Fruit fly (Drosophila melanogaster): ENCODE data around the gene CG4950.

Gene CG4950

dm6 chr3L:16303982-16304381 lies 36.0 kb upstream of the CG4950 start, which contains the start of gene CG43249:
Gene CG43249, plus strand, starts transcription at chr3L:16304282.
- TF ChIP-seq CG15710 (tag; optimal IDR thresholded peaks at IDR 0.05) = no peak
- TF ChIP-seq gl (tag; optimal IDR thresholded peaks at IDR 0.05) = no peak
- TF ChIP-seq Ets98B (GFP tag; IDR thresholded peaks at IDR 0.05) = no peak

dm6 chr3L:16303078-16303477 lies 35.1 kb upstream of the CG4950 start, which contains the start of gene CG13044:
Gene CG13044, minus strand, starts transcription at chr3L:16303178.
- TF ChIP-seq CG8159 (tag; optimal IDR thresholded peaks at IDR 0.05) (no peak), CG32121 (GFP tag; IDR thresholded peaks at IDR 0.05) (no peak), gl (tag; optimal IDR thresholded peaks at IDR 0.05) (no peak), fd96Ca (GFP tag; IDR thresholded peaks at IDR 0.05) (no peak), rn (GFP tag; IDR thresholded peaks at IDR 0.05) (no peak), CG9948 (tag; optimal IDR thresholded peaks at IDR 0.05) (no peak), CG17806 (tag; optimal IDR thresholded peaks at IDR 0.05) (no peak), CG10348 (GFP tag; IDR thresholded peaks at IDR 0.05) (no peak), CG13204 (GFP tag; optimal IDR thresholded peaks at IDR 0.05) (no peak), D1 (tag; optimal IDR thresholded peaks at IDR 0.05) (no peak), Ets98B (GFP tag; IDR thresholded peaks at IDR 0.05) (no peak), Snoo (tag; optimal IDR thresholded peaks at IDR 0.05) (no peak), CG8301 (tag; optimal IDR thresholded peaks at IDR 0.05) (no peak)

- TF ChIP-seq CG8301 (tag; optimal IDR thresholded peaks at IDR 0.05) (no peak), D1 (tag; optimal IDR thresholded peaks at IDR 0.05) (no peak), CG14655 (GFP tag; optimal IDR thresholded peaks at IDR 0.05) (no peak), CG10348 (GFP tag; IDR thresholded peaks at IDR 0.05) (no peak), Ets98B (GFP tag; IDR thresholded peaks at IDR 0.05) (no peak), CG32121 (GFP tag; IDR thresholded peaks at IDR 0.05) (no peak), CG13204 (GFP tag; optimal IDR thresholded peaks at IDR 0.05) (no peak), CG34367 (tag; optimal IDR thresholded peaks at IDR 0.05) (no peak), Pif1A (GFP tag; optimal IDR thresholded peaks at IDR 0.05) (no peak), CG12605 (GFP tag; IDR thresholded peaks at IDR 0.05) (no peak), EcR (GFP tag; optimal IDR thresholded peaks at IDR 0.05) (no peak), CG4496 (GFP tag; IDR thresholded peaks at IDR 0.05) (no peak), fd96Ca (GFP tag; IDR thresholded peaks at IDR 0.05) (no peak), CG9948 (tag; optimal IDR thresholded peaks at IDR 0.05) (no peak)
These were observed 33.2 kb upstream of the CG4950 start, which contains the start of gene CG4982 for dm6 chr3L:16301153-16301552. Gene CG4982, plus strand, starts transcription at chr3L:16301453.

- TF ChIP-seq gl (tag; optimal IDR thresholded peaks at IDR 0.05) (no peak), CG9948 (tag; optimal IDR thresholded peaks at IDR 0.05) (no peak), fd96Ca (GFP tag; IDR thresholded peaks at IDR 0.05) (no peak), Snoo (tag; optimal IDR thresholded peaks at IDR 0.05) (no peak), Ets98B (GFP tag; IDR thresholded peaks at IDR 0.05) (no peak), CG15710 (tag; optimal IDR thresholded peaks at IDR 0.05) (no peak), D1 (tag; optimal IDR thresholded peaks at IDR 0.05) (no peak), CG8159 (tag; optimal IDR thresholded peaks at IDR 0.05) (no peak), CG32121 (GFP tag; IDR thresholded peaks at IDR 0.05) (no peak), EcR (GFP tag; optimal IDR thresholded peaks at IDR 0.05) (no peak), Pif1B (GFP tag; optimal IDR thresholded peaks at IDR 0.05) (no peak), CG4496 (GFP tag; IDR thresholded peaks at IDR 0.05) (no peak), rn (GFP tag; IDR thresholded peaks at IDR 0.05) (no peak), Pif1A (GFP tag; optimal IDR thresholded peaks at IDR 0.05) (no peak), CG12605 (GFP tag; IDR thresholded peaks at IDR 0.05) (no peak), CG34367 (tag; optimal IDR thresholded peaks at IDR 0.05) (no peak), CG10348 (GFP tag; IDR thresholded peaks at IDR 0.05) (no peak), CG14655 (GFP tag; optimal IDR thresholded peaks at IDR 0.05) (no peak), CG8301 (tag; optimal IDR thresholded peaks at IDR 0.05) (no peak)
These were observed 27.5 kb upstream of the CG4950 start, which contains the start of gene CG4962 for dm6 chr3L:16295447-16295846. Gene CG4962, minus strand, starts transcription at chr3L:16295547.

dm6 chr3L:16291678-16292077 lies 23.7 kb upstream of the CG4950 start:
- TF ChIP-seq CG9948 (tag; optimal IDR thresholded peaks at IDR 0.05) (no peak), CG14655 (GFP tag; optimal IDR thresholded peaks at IDR 0.05) (no peak), CG10348 (GFP tag; IDR thresholded peaks at IDR 0.05) (no peak), fd96Ca (GFP tag; IDR thresholded peaks at IDR 0.05) (peak; percentile 19; the same call in 1 of the 3 replicates), Ets98B (GFP tag; IDR thresholded peaks at IDR 0.05) (peak; percentile 48), CG4496 (GFP tag; IDR thresholded peaks at IDR 0.05) (peak; percentile 13; the same call in 1 of the 3 replicates), Snoo (tag; optimal IDR thresholded peaks at IDR 0.05) (no peak)

dm6 chr3L:16290850-16291249 lies 22.9 kb upstream of the CG4950 start, which contains the start of gene CG13045:
Gene CG13045, minus strand, starts transcription at chr3L:16290950.
- TF ChIP-seq EcR (GFP tag; optimal IDR thresholded peaks at IDR 0.05) = no peak

dm6 chr3L:16289067-16289466 lies 21.1 kb upstream of the CG4950 start:
- TF ChIP-seq fd96Ca (GFP tag; IDR thresholded peaks at IDR 0.05) = no peak
- TF ChIP-seq EcR (GFP tag; optimal IDR thresholded peaks at IDR 0.05) = no peak
- peak; percentile 5 for TF ChIP-seq CG15710 (tag; optimal IDR thresholded peaks at IDR 0.05)
- no peak for TF ChIP-seq rn (GFP tag; IDR thresholded peaks at IDR 0.05)
- TF ChIP-seq CG10348 (GFP tag; IDR thresholded peaks at IDR 0.05) = no peak
- TF ChIP-seq Snoo (tag; optimal IDR thresholded peaks at IDR 0.05) = no peak
- no peak for TF ChIP-seq CG4496 (GFP tag; IDR thresholded peaks at IDR 0.05)
- TF ChIP-seq CG8301 (tag; optimal IDR thresholded peaks at IDR 0.05) = no peak
- TF ChIP-seq gl (tag; optimal IDR thresholded peaks at IDR 0.05) = no peak
- peak; percentile 32 for TF ChIP-seq CG9948 (tag; optimal IDR thresholded peaks at IDR 0.05)
- no peak for TF ChIP-seq Ets98B (GFP tag; IDR thresholded peaks at IDR 0.05)
- no peak for TF ChIP-seq D1 (tag; optimal IDR thresholded peaks at IDR 0.05)
- no peak for TF ChIP-seq CG32121 (GFP tag; IDR thresholded peaks at IDR 0.05)
- TF ChIP-seq CG17806 (tag; optimal IDR thresholded peaks at IDR 0.05) = peak; percentile 22
- TF ChIP-seq CG12605 (GFP tag; IDR thresholded peaks at IDR 0.05) = no peak
- TF ChIP-seq Pif1B (GFP tag; optimal IDR thresholded peaks at IDR 0.05) = no peak
- peak; percentile 52 for TF ChIP-seq CG14655 (GFP tag; optimal IDR thresholded peaks at IDR 0.05)
- TF ChIP-seq CG8159 (tag; optimal IDR thresholded peaks at IDR 0.05) = peak; percentile 10
- TF ChIP-seq CG34367 (tag; optimal IDR thresholded peaks at IDR 0.05) = peak; percentile 3
- TF ChIP-seq CG13204 (GFP tag; optimal IDR thresholded peaks at IDR 0.05) = no peak
- TF ChIP-seq Pif1A (GFP tag; optimal IDR thresholded peaks at IDR 0.05) = peak; percentile 25
